Worm (Caenorhabditis elegans): ENCODE data around the gene T12D8.10.

Gene T12D8.10

ce11 chrIII:13625650-13626430 lies 16.3 kb downstream of the T12D8.10 start (continued):
- TF ChIP-seq aptf-2 (GFP tag; conservative IDR thresholded peaks at IDR 0.05) (no peak), ceh-91 (GFP tag; IDR thresholded peaks at IDR 0.05) (no peak), snpc-3.4 (tag; optimal IDR thresholded peaks at IDR 0.05) (no peak), pha-4 (tag; optimal IDR thresholded peaks at IDR 0.05) (no peak), B0019.2 (GFP tag; conservative IDR thresholded peaks at IDR 0.05) (no peak), egl-44 (GFP tag; IDR thresholded peaks at IDR 0.05) (peak; percentile 34; the same call in 1 of the 2 replicates), ceh-79 (tag; optimal IDR thresholded peaks at IDR 0.05) (no peak), dox-1 (GFP tag; IDR thresholded peaks at IDR 0.05) (peak; percentile 69), hlh-26 (GFP tag; conservative IDR thresholded peaks at IDR 0.05) (no peak), lsy-27 (tag; optimal IDR thresholded peaks at IDR 0.05; ENCODE audit: borderline replicate concordance, insufficient read depth) (no peak), snpc-4 (GFP tag; optimal IDR thresholded peaks at IDR 0.05) (no peak), snpc-4 (tag; optimal IDR thresholded peaks at IDR 0.05) (no peak), akir-1 (GFP tag; optimal IDR thresholded peaks at IDR 0.05) (no peak), nfyb-1 (GFP tag; IDR thresholded peaks at IDR 0.05) (peak; percentile 64; the same call in 1 of the 2 replicates), cebp-1 (GFP tag; IDR thresholded peaks at IDR 0.05) (0 out of 2 replicates have a peak, but pooled peaks have one; percentile 7), cebp-1 (tag; optimal IDR thresholded peaks at IDR 0.05) (peak; percentile 53), unc-62 (GFP tag; optimal IDR thresholded peaks at IDR 0.05) (no peak), nhr-27 (tag; optimal IDR thresholded peaks at IDR 0.05) (no peak), ztf-3 (GFP tag; optimal IDR thresholded peaks at IDR 0.05) (no peak), bed-2 (GFP tag; IDR thresholded peaks at IDR 0.05) (no peak), ZK185.1 (tag; optimal IDR thresholded peaks at IDR 0.05; ENCODE audit: poor library complexity, severe bottlenecking) (peak; percentile 37), bed-1 (GFP tag; IDR thresholded peaks at IDR 0.05) (0 out of 2 replicates have a peak, but pooled peaks have one; percentile 58), gei-17 (GFP tag; optimal IDR thresholded peaks at IDR 0.05) (no peak), lin-35 (GFP tag; optimal IDR thresholded peaks at IDR 0.05) (no peak), attf-6 (GFP tag; IDR thresholded peaks at IDR 0.05) (no peak), nhr-90 (tag; optimal IDR thresholded peaks at IDR 0.05) (peak; percentile 60), somi-1 (GFP tag; optimal IDR thresholded peaks at IDR 0.05) (no peak), F39B2.1 (GFP tag; IDR thresholded peaks at IDR 0.05) (no peak), F52B5.7 (tag; optimal IDR thresholded peaks at IDR 0.05) (peak; percentile 6), F55B11.4 (tag; optimal IDR thresholded peaks at IDR 0.05; ENCODE audit: borderline replicate concordance, insufficient read depth) (no peak), nhr-80 (tag; optimal IDR thresholded peaks at IDR 0.05) (no peak), pbrm-1 (GFP tag; IDR thresholded peaks at IDR 0.05) (0 out of 2 replicates have a peak, but pooled peaks have one; percentile 35), unc-130 (GFP tag; optimal IDR thresholded peaks at IDR 0.05) (no peak), madf-6 (GFP tag; IDR thresholded peaks at IDR 0.05) (no peak), B0336.3 (GFP tag; IDR thresholded peaks at IDR 0.05) (peak; percentile 91), ekl-4 (GFP tag; IDR thresholded peaks at IDR 0.05) (peak; percentile 17; the same call in 1 of the 2 replicates), tlf-1 (GFP tag; optimal IDR thresholded peaks at IDR 0.05) (peak; percentile 50), lir-1 (GFP tag; conservative IDR thresholded peaks at IDR 0.05) (no peak), nfya-2 (GFP tag; IDR thresholded peaks at IDR 0.05) (peak; percentile 68; the same call in 1 of the 2 replicates), F57C9.4 (tag; optimal IDR thresholded peaks at IDR 0.05) (peak; percentile 7), sdz-38 (tag; optimal IDR thresholded peaks at IDR 0.05) (no peak), let-607 (tag; optimal IDR thresholded peaks at IDR 0.05) (no peak), madf-8 (GFP tag; conservative IDR thresholded peaks at IDR 0.05) (no peak), ceh-27 (GFP tag; optimal IDR thresholded peaks at IDR 0.05) (no peak), tbp1 (GFP tag; optimal IDR thresholded peaks at IDR 0.05) (peak; percentile 27), Y67H2A.10 (GFP tag; conservative IDR thresholded peaks at IDR 0.05) (no peak), xnd-1 (tag; optimal IDR thresholded peaks at IDR 0.05) (no peak)

All from whole organism, young adult.